Fruit fly (Drosophila melanogaster) whole organism, embryonic: Measurements from ENCODE around the gene smg.

Source experiments
- Awh ChIP-seq: fragments of 200-800 bp; sonication (Bioruptor generic); IDR thresholded peaks from 2 replicates; pipeline ENCODE4, ENCODE4 v1.3.6; 2022; ENCODE audit warnings: missing biosample characterization, missing genetic modification characterization
- Bdp1 ChIP-seq: fragments of 200-800 bp; sonication (Bioruptor generic); optimal IDR thresholded peaks from 3 replicates; lab custom pipeline; 2016; ENCODE audit warnings: missing biosample characterization, missing genetic modification characterization
- CG10321 ChIP-seq: fragments of 200-800 bp; sonication (Bioruptor generic); IDR thresholded peaks from 2 replicates; pipeline ENCODE4 v1.3.6; 2022; ENCODE audit warnings: missing biosample characterization, missing genetic modification characterization
- CG10366 ChIP-seq: fragments of 200-800 bp; sonication (Bioruptor generic); IDR thresholded peaks from 2 replicates; pipeline ENCODE4 v1.3.6; 2022; ENCODE audit warnings: missing biosample characterization, missing genetic modification characterization
- CG12219 ChIP-seq: fragments of 200-800 bp; sonication (Bioruptor generic); optimal IDR thresholded peaks from 3 replicates; lab custom pipeline; 2018; ENCODE audit warnings: missing biosample characterization, mild to moderate bottlenecking, missing genetic modification characterization
- CG12744 ChIP-seq: fragments of 200-800 bp; sonication (Bioruptor generic); optimal IDR thresholded peaks from 2 replicates; lab custom pipeline; 2016; ENCODE audit warnings: missing biosample characterization, missing genetic modification characterization
- CG14014 ChIP-seq: fragments of 200-800 bp; sonication (Bioruptor generic); IDR thresholded peaks from 2 replicates; pipeline ENCODE4 v1.3.6; 2022; ENCODE audit warnings: missing biosample characterization, missing genetic modification characterization
- CG15514 ChIP-seq: fragments of 200-800 bp; sonication (Bioruptor generic); optimal IDR thresholded peaks from 3 replicates; lab custom pipeline; 2017; ENCODE audit warnings: missing biosample characterization, missing genetic modification characterization, mild to moderate bottlenecking, moderate library complexity, missing genetic modification reagents
- CG1792 ChIP-seq: fragments of 200-800 bp; sonication (Bioruptor generic); optimal IDR thresholded peaks from 2 replicates; lab custom pipeline; 2016; ENCODE audit warnings: missing biosample characterization, missing genetic modification characterization
- CG2129 ChIP-seq: fragments of 200-800 bp; sonication (Bioruptor generic); IDR thresholded peaks from 2 replicates; pipeline ENCODE4 v1.3.6; 2022; ENCODE audit warnings: missing biosample characterization, missing genetic modification characterization; ENCODE audit not compliant: partially characterized antibody
- CG2199 ChIP-seq: fragments of 200-800 bp; sonication (Bioruptor generic); IDR thresholded peaks from 3 replicates; pipeline ENCODE4 v1.3.6; 2022; ENCODE audit warnings: missing biosample characterization, missing genetic modification characterization
- CG2202 ChIP-seq: fragments of 200-800 bp; sonication (Bioruptor generic); optimal IDR thresholded peaks from 2 replicates; lab custom pipeline; 2018; ENCODE audit warnings: missing biosample characterization, mild to moderate bottlenecking, missing genetic modification characterization
- CG32532 ChIP-seq: fragments of 200-800 bp; sonication (Bioruptor generic); IDR thresholded peaks from 2 replicates; pipeline ENCODE4 v1.3.6; 2022; ENCODE audit warnings: missing biosample characterization, missing genetic modification characterization
- CG4424 ChIP-seq: fragments of 200-800 bp; sonication (Bioruptor generic); optimal IDR thresholded peaks from 3 replicates; lab custom pipeline; 2016; ENCODE audit warnings: missing biosample characterization, missing genetic modification characterization
- CG6175 ChIP-seq: fragments of 200-800 bp; sonication (Bioruptor generic); IDR thresholded peaks from 3 replicates; pipeline ENCODE4 v1.3.6; 2022; ENCODE audit warnings: missing biosample characterization, missing genetic modification characterization
- CG6689 ChIP-seq: fragments of 200-800 bp; sonication (Bioruptor generic); IDR thresholded peaks from 2 replicates; pipeline ENCODE4 v1.3.6; 2022; ENCODE audit warnings: missing biosample characterization, missing genetic modification characterization
- CG6813 ChIP-seq: fragments of 200-800 bp; sonication (Bioruptor generic); optimal IDR thresholded peaks from 2 replicates; lab custom pipeline; 2017; ENCODE audit warnings: missing biosample characterization, missing genetic modification characterization, mild to moderate bottlenecking, moderate library complexity, missing genetic modification reagents
- CG7271 ChIP-seq: fragments of 200-800 bp; sonication (Bioruptor generic); optimal IDR thresholded peaks from 2 replicates; lab custom pipeline; 2018; ENCODE audit warnings: missing biosample characterization, mild to moderate bottlenecking, missing genetic modification characterization, moderate library complexity
- CG7357 ChIP-seq: fragments of 200-800 bp; sonication (Bioruptor generic); IDR thresholded peaks from 3 replicates; pipeline ENCODE4 v1.3.6; 2022; ENCODE audit warnings: missing biosample characterization, missing genetic modification characterization
- CG7839 ChIP-seq: fragments of 200-800 bp; sonication (Bioruptor generic); optimal IDR thresholded peaks from 3 replicates; lab custom pipeline; 2018; ENCODE audit warnings: missing biosample characterization, mild to moderate bottlenecking, missing genetic modification characterization, moderate library complexity
- CG8478 ChIP-seq: fragments of >200 bp; optimal IDR thresholded peaks from 2 replicates; lab custom pipeline; 2018
- CG8944 ChIP-seq: fragments of 200-800 bp; sonication (Bioruptor generic); optimal IDR thresholded peaks from 3 replicates; lab custom pipeline; 2016; ENCODE audit warnings: missing biosample characterization, missing genetic modification characterization
- CG9876 ChIP-seq: fragments of 200-800 bp; sonication (Bioruptor generic); optimal IDR thresholded peaks from 2 replicates; lab custom pipeline; 2016; ENCODE audit warnings: missing biosample characterization, missing genetic modification characterization
- CHES-1-like ChIP-seq: fragments of 200-800 bp; sonication (Bioruptor generic); optimal IDR thresholded peaks from 2 replicates; lab custom pipeline; 2016; ENCODE audit warnings: missing biosample characterization, missing genetic modification characterization
- HLH4C ChIP-seq: fragments of 200-800 bp; sonication (Bioruptor generic); IDR thresholded peaks from 3 replicates; pipeline ENCODE4 v1.3.6; 2022; ENCODE audit warnings: missing biosample characterization, missing genetic modification characterization; ENCODE audit not compliant: partially characterized antibody
- HmgZ ChIP-seq: fragments of 200-800 bp; sonication (Bioruptor generic); optimal IDR thresholded peaks from 2 replicates; lab custom pipeline; 2018; ENCODE audit warnings: missing biosample characterization, mild to moderate bottlenecking, missing genetic modification characterization
- Hmr ChIP-seq: fragments of 200-800 bp; sonication (Bioruptor generic); optimal IDR thresholded peaks from 3 replicates; lab custom pipeline; 2017; ENCODE audit warnings: mild to moderate bottlenecking, missing biosample characterization, missing genetic modification reagents, missing genetic modification characterization
- Lpt ChIP-seq: fragments of >200 bp; optimal IDR thresholded peaks from 2 replicates; lab custom pipeline; 2018; ENCODE audit warnings: missing biosample characterization, missing genetic modification characterization
- Oaz ChIP-seq: fragments of 200-800 bp; sonication (Bioruptor generic); IDR thresholded peaks from 2 replicates; pipeline ENCODE4 v1.3.6; 2022; ENCODE audit warnings: missing biosample characterization, missing genetic modification characterization
- Xrp1 ChIP-seq: fragments of 200-800 bp; sonication (Bioruptor generic); IDR thresholded peaks from 2 replicates; pipeline ENCODE4 v1.3.6; 2022; ENCODE audit warnings: missing biosample characterization, missing genetic modification characterization
- bbx ChIP-seq: fragments of 200-800 bp; sonication (Bioruptor generic); IDR thresholded peaks from 2 replicates; pipeline ENCODE4 v1.3.6; 2022; ENCODE audit warnings: missing biosample characterization, missing genetic modification characterization; ENCODE audit not compliant: partially characterized antibody
- bigmax ChIP-seq: fragments of 200-800 bp; sonication (Bioruptor generic); optimal IDR thresholded peaks from 2 replicates; lab custom pipeline; 2018; ENCODE audit warnings: missing biosample characterization, mild to moderate bottlenecking, missing genetic modification characterization
- cas ChIP-seq: fragments of 200-800 bp; sonication (Bioruptor generic); IDR thresholded peaks from 2 replicates; pipeline ENCODE4 v1.3.6; 2022; ENCODE audit warnings: missing biosample characterization, missing genetic modification characterization
- da ChIP-seq: fragments of 200-800 bp; sonication (Bioruptor generic); optimal IDR thresholded peaks from 2 replicates; lab custom pipeline; 2016; ENCODE audit warnings: missing biosample characterization, missing genetic modification characterization
- eyg ChIP-seq: fragments of 200-800 bp; sonication (Bioruptor generic); optimal IDR thresholded peaks from 3 replicates; lab custom pipeline; 2016; ENCODE audit warnings: missing biosample characterization, missing genetic modification characterization
- fd102C ChIP-seq: fragments of 200-800 bp; sonication (Bioruptor generic); optimal IDR thresholded peaks from 2 replicates; lab custom pipeline; 2018; ENCODE audit warnings: missing biosample characterization, mild to moderate bottlenecking, missing genetic modification characterization, moderate library complexity
- ftz-f1 ChIP-seq: fragments of 200-800 bp; sonication (Bioruptor generic); optimal IDR thresholded peaks from 2 replicates; lab custom pipeline; 2016; ENCODE audit warnings: missing biosample characterization, missing genetic modification characterization
- inv ChIP-seq: fragments of 200-800 bp; sonication (Bioruptor generic); IDR thresholded peaks from 2 replicates; pipeline ENCODE4 v1.3.6; 2022; ENCODE audit warnings: missing biosample characterization, missing genetic modification characterization; ENCODE audit not compliant: partially characterized antibody
- maf-S ChIP-seq: fragments of 200-800 bp; sonication (Bioruptor generic); optimal IDR thresholded peaks from 2 replicates; lab custom pipeline; 2016; ENCODE audit warnings: missing biosample characterization, missing genetic modification characterization
- nerfin-2 ChIP-seq: fragments of 200-800 bp; sonication (Bioruptor generic); IDR thresholded peaks from 2 replicates; pipeline ENCODE4 v1.3.6; 2022; ENCODE audit warnings: missing biosample characterization, missing genetic modification characterization; ENCODE audit not compliant: partially characterized antibody
- org-1 ChIP-seq: fragments of 200-800 bp; sonication (Bioruptor generic); optimal IDR thresholded peaks from 2 replicates; lab custom pipeline; 2017; ENCODE audit warnings: missing biosample characterization, missing genetic modification characterization
- repo ChIP-seq: fragments of 200-800 bp; sonication (Bioruptor generic); optimal IDR thresholded peaks from 2 replicates; lab custom pipeline; 2016; ENCODE audit warnings: missing biosample characterization, missing genetic modification characterization
- sens ChIP-seq: fragments of 200-800 bp; sonication (Bioruptor generic); peaks from one replicate; lab custom pipeline; 2016; ENCODE audit warnings: missing biosample characterization, missing genetic modification characterization
- sima ChIP-seq: fragments of 200-800 bp; sonication (Bioruptor generic); optimal IDR thresholded peaks from 2 replicates; lab custom pipeline; 2016; ENCODE audit warnings: missing biosample characterization, missing genetic modification characterization
- slou ChIP-seq: fragments of 200-800 bp; sonication (Bioruptor generic); optimal IDR thresholded peaks from 3 replicates; lab custom pipeline; 2016; ENCODE audit warnings: missing biosample characterization, missing genetic modification characterization
- sna ChIP-seq: fragments of 200-800 bp; sonication (Bioruptor generic); IDR thresholded peaks from 2 replicates; pipeline ENCODE4 v1.3.6; 2022; ENCODE audit warnings: missing biosample characterization, missing genetic modification characterization; ENCODE audit not compliant: partially characterized antibody
- tio ChIP-seq: fragments of 200-800 bp; sonication (Bioruptor generic); optimal IDR thresholded peaks from 2 replicates; lab custom pipeline; 2017; ENCODE audit warnings: missing biosample characterization, missing genetic modification characterization, inconsistent platforms
- trem ChIP-seq: fragments of 200-800 bp; optimal IDR thresholded peaks from 3 replicates; lab custom pipeline; 2019; ENCODE audit warnings: missing biosample characterization, mild to moderate bottlenecking, missing genetic modification characterization, moderate library complexity
- unc-4 ChIP-seq: fragments of 200-800 bp; sonication (Bioruptor generic); IDR thresholded peaks from 2 replicates; pipeline ENCODE4 v1.3.6; 2022; ENCODE audit warnings: missing biosample characterization, missing genetic modification characterization; ENCODE audit not compliant: partially characterized antibody
- vnd ChIP-seq: fragments of 200-800 bp; sonication (Bioruptor generic); IDR thresholded peaks from 3 replicates; pipeline ENCODE4 v1.3.6; 2022; ENCODE audit warnings: missing biosample characterization, missing genetic modification characterization; ENCODE audit not compliant: partially characterized antibody
- vvl ChIP-seq: fragments of 200-800 bp; sonication (Bioruptor generic); IDR thresholded peaks from 2 replicates; pipeline ENCODE4 v1.3.6; 2022; ENCODE audit warnings: missing biosample characterization, missing genetic modification characterization

smg gene

DNA sequence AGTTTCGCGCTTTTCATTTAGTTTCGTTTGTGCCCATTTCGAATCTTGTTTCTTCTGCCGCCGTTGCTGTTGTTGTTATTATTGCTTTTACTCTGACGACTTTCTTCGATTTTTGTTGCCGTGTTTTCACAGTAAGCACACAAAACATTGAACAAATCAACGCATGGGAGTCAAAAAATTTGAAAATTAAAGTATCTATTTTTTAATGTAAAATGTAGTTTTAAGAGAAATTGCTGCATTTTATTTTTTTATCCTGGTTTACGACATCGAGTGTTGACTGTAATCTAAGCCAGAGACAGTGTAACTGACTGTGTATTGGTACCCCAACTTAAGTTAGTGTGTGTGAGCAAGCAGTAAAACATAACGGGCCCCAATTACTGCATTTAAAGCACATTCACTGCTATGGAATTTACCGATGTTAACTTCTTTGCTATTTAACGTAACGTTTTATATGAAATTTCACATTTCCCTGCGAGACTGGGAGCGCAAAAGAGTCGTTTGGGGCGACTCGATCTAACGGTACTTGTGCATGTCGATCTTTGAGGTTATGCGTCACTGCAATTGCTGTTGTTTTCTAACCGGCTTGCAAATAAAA lies 1.5 kb downstream of the smg start (continued):
- TF ChIP-seq CG2129 (GFP tag; lab: Robert Waterston, UW) (no peak), CG14014 (GFP tag; lab: Robert Waterston, UW) (peak; percentile 72), HmgZ (tag; lab: Kevin White, UChicago) (peak; percentile 13), CG32532 (GFP tag; lab: Robert Waterston, UW) (peak; percentile 73), eyg (GFP tag; lab: Kevin White, UChicago) (no peak), slou (GFP tag; lab: Kevin White, UChicago) (no peak), CG15514 (no peak), sens (peak; percentile 93), CG1792 (GFP tag; lab: Kevin White, UChicago) (no peak), vnd (GFP tag; lab: Robert Waterston, UW) (no peak), CG7839 (peak; percentile 73), CG12744 (GFP tag; lab: Kevin White, UChicago) (peak; percentile 11), Lpt (GFP tag; lab: Kevin White, UChicago) (no peak), CG2202 (tag; lab: Kevin White, UChicago) (peak; percentile 10), sima (GFP tag; lab: Kevin White, UChicago) (no peak), Hmr (GFP tag; lab: Kevin White, UChicago) (no peak), CG2199 (GFP tag; lab: Robert Waterston, UW) (0 out of 3 replicates have a peak, but pooled peaks have one; percentile 42), CG8478 (no peak), CG12219 (GFP tag; lab: Kevin White, UChicago) (peak; percentile 35), HLH4C (GFP tag; lab: Robert Waterston, UW) (no peak), org-1 (GFP tag; lab: Kevin White, UChicago) (no peak), CG10321 (GFP tag; lab: Robert Waterston, UW) (no peak), CG7357 (GFP tag; lab: Robert Waterston, UW) (peak; percentile 48; the same call in 1 of the 3 replicates), Oaz (GFP tag; lab: Robert Waterston, UW) (no peak), CG9876 (GFP tag; lab: Kevin White, UChicago) (no peak), CG4424 (GFP tag; lab: Kevin White, UChicago) (peak; percentile 64), da (GFP tag; lab: Kevin White, UChicago) (no peak), repo (GFP tag; lab: Kevin White, UChicago) (no peak), CG7271 (tag; lab: Kevin White, UChicago) (no peak), CHES-1-like (GFP tag; lab: Kevin White, UChicago) (no peak), CG10366 (GFP tag; lab: Robert Waterston, UW) (peak; percentile 65), fd102C (GFP tag; lab: Kevin White, UChicago) (no peak), CG8944 (GFP tag; lab: Kevin White, UChicago) (peak; percentile 21), tio (GFP tag; lab: Kevin White, UChicago) (no peak), cas (GFP tag; lab: Robert Waterston, UW) (no peak), inv (GFP tag; lab: Robert Waterston, UW) (no peak), vvl (GFP tag; lab: Robert Waterston, UW) (peak; percentile 84), CG6813 (GFP tag; lab: Kevin White, UChicago) (no peak), unc-4 (GFP tag; lab: Robert Waterston, UW) (no peak), bigmax (no peak), CG6689 (GFP tag; lab: Robert Waterston, UW) (peak; percentile 70), Awh (GFP tag; lab: Robert Waterston, UW) (no peak), trem (tag; lab: Kevin White, UChicago) (peak; percentile 44), sna (GFP tag; lab: Robert Waterston, UW) (no peak), maf-S (GFP tag; lab: Kevin White, UChicago) (peak; percentile 10), ftz-f1 (GFP tag; lab: Kevin White, UChicago) (no peak), bbx (no peak), CG6175 (no peak), Bdp1 (no peak), nerfin-2 (GFP tag; lab: Robert Waterston, UW) (no peak), Xrp1 (GFP tag; lab: Robert Waterston, UW) (peak; percentile 77)
